Fruit fly (Drosophila melanogaster) whole organism, pupa: ENCODE data around the gene SmB.

Source experiments
- CG14655 ChIP-seq: fragments of 200-800 bp; sonication (Bioruptor generic); optimal IDR thresholded peaks from 3 replicates; lab custom pipeline; 2017; ENCODE audit warnings: mild to moderate bottlenecking, missing biosample characterization, missing genetic modification reagents, missing genetic modification characterization
- D1 ChIP-seq: fragments of 200-800 bp; sonication (Bioruptor generic); optimal IDR thresholded peaks from 2 replicates; lab custom pipeline; 2018; ENCODE audit warnings: missing biosample characterization, mild to moderate bottlenecking, missing genetic modification characterization, moderate library complexity
- Ets98B ChIP-seq: fragments of 200-800 bp; sonication (Bioruptor generic); IDR thresholded peaks from 2 replicates; pipeline ENCODE4 v1.3.6; 2022; ENCODE audit warnings: missing biosample characterization, missing genetic modification characterization

DNA sequence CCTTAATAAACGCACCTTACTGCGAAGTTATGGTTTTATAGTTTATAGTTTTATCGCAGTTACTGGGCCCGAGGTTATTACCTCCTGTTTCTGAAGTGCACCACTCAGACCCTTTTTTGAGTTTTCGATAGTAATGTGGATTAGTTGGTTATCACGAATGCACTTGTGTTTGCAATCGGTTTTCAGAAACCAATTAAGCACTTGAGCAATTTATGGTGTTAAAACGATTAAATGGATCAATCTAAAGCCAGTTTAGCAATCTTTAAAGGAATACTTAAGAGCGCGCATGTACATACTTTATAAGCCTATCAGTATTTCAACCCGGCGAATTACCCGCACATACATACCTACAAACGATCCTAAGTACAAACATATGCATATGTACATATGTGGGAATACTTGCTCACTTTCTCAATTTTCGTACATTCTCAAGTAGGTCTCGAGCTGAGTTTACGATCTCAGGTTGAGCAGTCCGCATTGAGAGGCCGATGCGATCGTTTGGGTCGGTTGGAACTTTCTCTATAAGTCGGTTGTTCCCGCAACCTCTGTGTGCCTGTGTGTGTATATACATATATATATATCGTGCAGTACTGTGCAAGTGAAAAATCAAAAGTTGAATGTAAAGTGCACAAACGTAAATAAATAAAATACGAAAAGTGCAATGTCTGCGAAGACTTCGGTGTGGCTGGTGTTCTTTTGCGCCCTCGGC lies 30.9 kb upstream of the SmB start, which contains the start of the genes LManI and LManII:
- TF ChIP-seq CG14655 (GFP tag; lab: Kevin White, UChicago) (no peak), Ets98B (GFP tag; lab: Robert Waterston, UW) (no peak), D1 (tag; lab: Kevin White, UChicago) (no peak)
